Fruit fly (Drosophila melanogaster) whole organism, prepupa: ENCODE results near the gene Mipp2.

Experiments
- CG10669 ChIP-seq: fragments of 200-800 bp; sonication (Bioruptor generic); optimal IDR thresholded peaks from 3 replicates; lab custom pipeline; 2018; ENCODE audit warnings: missing biosample characterization, mild to moderate bottlenecking, missing genetic modification characterization, moderate library complexity
- CG11294 ChIP-seq: fragments of 200-800 bp; sonication (Bioruptor generic); IDR thresholded peaks from 2 replicates; pipeline ENCODE4 v1.3.6; 2022; ENCODE audit warnings: missing biosample characterization, missing genetic modification characterization
- CG11762 ChIP-seq: fragments of 200-800 bp; sonication (Bioruptor generic); optimal IDR thresholded peaks from 3 replicates; lab custom pipeline; 2016; ENCODE audit warnings: missing biosample characterization, missing genetic modification characterization; ENCODE audit not compliant: insufficient read depth
- CG11902 ChIP-seq: fragments of 200-800 bp; sonication (Bioruptor generic); optimal IDR thresholded peaks from 3 replicates; lab custom pipeline; 2016; ENCODE audit warnings: missing biosample characterization, missing genetic modification characterization
- CG15336 ChIP-seq: fragments of 200-800 bp; sonication (Bioruptor generic); IDR thresholded peaks from 2 replicates; pipeline ENCODE4 v1.3.6; 2022; ENCODE audit warnings: missing biosample characterization, missing genetic modification characterization
- CG3032 ChIP-seq: fragments of 200-800 bp; optimal IDR thresholded peaks from 2 replicates; lab custom pipeline; 2019; ENCODE audit warnings: missing biosample characterization, mild to moderate bottlenecking, missing genetic modification characterization, moderate library complexity
- CG31627 ChIP-seq: fragments of 200-800 bp; sonication (Bioruptor generic); optimal IDR thresholded peaks from 3 replicates; lab custom pipeline; 2016; ENCODE audit warnings: missing biosample characterization, missing genetic modification characterization
- CG32006 ChIP-seq: fragments of 200-800 bp; sonication (Bioruptor generic); optimal IDR thresholded peaks from 3 replicates; lab custom pipeline; 2017; ENCODE audit warnings: missing biosample characterization, mild to moderate bottlenecking, missing genetic modification characterization
- CG34406 ChIP-seq: fragments of 200-800 bp; sonication (Bioruptor generic); optimal IDR thresholded peaks from 3 replicates; lab custom pipeline; 2016; ENCODE audit warnings: missing biosample characterization, missing genetic modification characterization
- CG6163 ChIP-seq: fragments of 200-800 bp; sonication (Bioruptor generic); IDR thresholded peaks from 3 replicates; pipeline ENCODE4 v1.3.6; 2022; ENCODE audit warnings: missing biosample characterization, missing genetic modification characterization
- CG6808 ChIP-seq: fragments of 200-800 bp; sonication (Bioruptor generic); optimal IDR thresholded peaks from 3 replicates; lab custom pipeline; 2017; ENCODE audit warnings: missing biosample characterization, missing genetic modification characterization, mild to moderate bottlenecking, moderate library complexity, missing genetic modification reagents
- CG7368 ChIP-seq: fragments of 200-800 bp; sonication (Bioruptor generic); optimal IDR thresholded peaks from 3 replicates; lab custom pipeline; 2016; ENCODE audit warnings: missing biosample characterization, missing genetic modification characterization
- CG8632 ChIP-seq: fragments of 200-800 bp; sonication (Bioruptor generic); optimal IDR thresholded peaks from 3 replicates; lab custom pipeline; 2016; ENCODE audit warnings: missing biosample characterization, missing genetic modification characterization
- Eip75B ChIP-seq: fragments of 200-800 bp; sonication (Bioruptor generic); optimal IDR thresholded peaks from 3 replicates; lab custom pipeline; 2016; ENCODE audit warnings: missing biosample characterization, missing genetic modification characterization
- Eip78C ChIP-seq: fragments of 200-800 bp; sonication (Bioruptor generic); peaks from one replicate; lab custom pipeline; 2016; ENCODE audit warnings: missing biosample characterization, missing genetic modification characterization
- Ets21C ChIP-seq: fragments of 200-800 bp; sonication (Bioruptor generic); optimal IDR thresholded peaks from 3 replicates; lab custom pipeline; 2016; ENCODE audit warnings: missing biosample characterization, missing genetic modification characterization
- Gug ChIP-seq: fragments of 200-800 bp; sonication (Bioruptor generic); IDR thresholded peaks from 2 replicates; pipeline ENCODE4 v1.3.6; 2022; ENCODE audit warnings: missing biosample characterization, missing genetic modification characterization
- Smox ChIP-seq: fragments of 200-800 bp; sonication (Bioruptor generic); optimal IDR thresholded peaks from 3 replicates; lab custom pipeline; 2016; ENCODE audit warnings: missing biosample characterization, missing genetic modification characterization
- esn ChIP-seq: fragments of 200-800 bp; sonication (Bioruptor generic); optimal IDR thresholded peaks from 2 replicates; lab custom pipeline; 2016; ENCODE audit warnings: missing biosample characterization, mild to moderate bottlenecking, missing genetic modification characterization, moderate library complexity
- fd59A ChIP-seq: fragments of 200-800 bp; sonication (Bioruptor generic); optimal IDR thresholded peaks from 2 replicates; lab custom pipeline; 2017; ENCODE audit warnings: missing biosample characterization, mild to moderate bottlenecking, missing genetic modification characterization, missing genetic modification reagents
- fkh ChIP-seq: fragments of 200-800 bp; sonication (Bioruptor generic); optimal IDR thresholded peaks from 3 replicates; lab custom pipeline; 2017; ENCODE audit warnings: missing biosample characterization, mild to moderate bottlenecking, missing genetic modification characterization, moderate library complexity
- net ChIP-seq: fragments of 200-800 bp; sonication (Bioruptor generic); optimal IDR thresholded peaks from 3 replicates; lab custom pipeline; 2016; ENCODE audit warnings: missing biosample characterization, missing genetic modification characterization
- spab ChIP-seq: fragments of 200-800 bp; sonication (Bioruptor generic); optimal IDR thresholded peaks from 2 replicates; lab custom pipeline; 2017; ENCODE audit warnings: missing biosample characterization, mild to moderate bottlenecking, missing genetic modification characterization, missing genetic modification reagents
- svp ChIP-seq: fragments of 200-800 bp; sonication (Bioruptor generic); peaks from one replicate; lab custom pipeline; 2016; ENCODE audit warnings: missing biosample characterization, missing genetic modification characterization
- topi ChIP-seq: fragments of 200-800 bp; sonication (Bioruptor generic); optimal IDR thresholded peaks from 3 replicates; lab custom pipeline; 2016; ENCODE audit warnings: missing biosample characterization, missing genetic modification characterization
- vri ChIP-seq: fragments of 200-800 bp; sonication (Bioruptor generic); optimal IDR thresholded peaks from 3 replicates; lab custom pipeline; 2016; ENCODE audit warnings: missing biosample characterization, mild to moderate bottlenecking, missing genetic modification characterization

The Mipp2 gene

dm6 chrX:6035359-6035758 lies 55.9 kb downstream of the Mipp2 start:
- TF ChIP-seq CG11762 (no peak), esn (no peak), Smox (GFP tag; lab: Kevin White, UChicago) (no peak), Eip78C (GFP tag; lab: Kevin White, UChicago) (peak; percentile 46), fd59A (GFP tag; lab: Kevin White, UChicago) (no peak)
- TF ChIP-seq, all 60 proteins: peak for 1

DNA sequence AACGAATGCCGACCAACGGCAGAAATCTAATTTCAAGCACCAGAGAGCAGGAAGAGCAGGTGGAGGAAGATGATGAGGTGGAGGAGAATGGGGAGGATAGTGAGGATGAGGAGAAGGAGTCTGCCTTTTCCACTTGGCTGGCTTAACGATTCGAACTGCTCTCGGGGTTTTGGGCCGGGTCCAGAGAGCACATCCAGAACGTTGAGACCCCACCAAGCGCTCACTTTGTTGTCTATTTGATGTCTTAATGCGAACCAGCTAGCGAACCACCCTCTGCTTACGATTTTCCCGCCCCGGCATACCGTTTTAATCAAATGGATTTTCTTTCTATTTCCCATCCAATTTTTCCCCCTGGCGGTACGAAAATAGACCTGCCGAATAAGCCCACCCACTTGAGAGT lies 56.5 kb downstream of the Mipp2 start:
- TF ChIP-seq net (GFP tag; lab: Kevin White, UChicago), result no peak
- TF ChIP-seq, all 60 proteins: peak for 0

dm6 chrX:6032826-6033225 lies 58.4 kb downstream of the Mipp2 start:
- TF ChIP-seq CG6808 (GFP tag; lab: Kevin White, UChicago), result no peak
- no peak for TF ChIP-seq CG7368 (GFP tag; lab: Kevin White, UChicago)
- no peak for TF ChIP-seq spab
- no peak for TF ChIP-seq CG8632
- no peak for TF ChIP-seq CG15336 (GFP tag; lab: Robert Waterston, UW)
- TF ChIP-seq CG31627 (GFP tag; lab: Kevin White, UChicago), result no peak
- no peak for TF ChIP-seq svp (GFP tag; lab: Kevin White, UChicago)
- no peak for TF ChIP-seq CG32006
- no peak for TF ChIP-seq CG34406 (GFP tag; lab: Kevin White, UChicago)
- no peak for TF ChIP-seq CG11902 (GFP tag; lab: Kevin White, UChicago)
- TF ChIP-seq topi (GFP tag; lab: Kevin White, UChicago), result no peak
- no peak for TF ChIP-seq vri
- no peak for TF ChIP-seq CG10669 (GFP tag; lab: Kevin White, UChicago)
- TF ChIP-seq Eip75B (GFP tag; lab: Kevin White, UChicago), result no peak
- no peak for TF ChIP-seq Ets21C (GFP tag; lab: Kevin White, UChicago)
- TF ChIP-seq Gug (GFP tag; lab: Robert Waterston, UW), result no peak
- no peak for TF ChIP-seq CG6163
- no peak for TF ChIP-seq fkh (GFP tag; lab: Kevin White, UChicago)
- no peak for TF ChIP-seq CG3032
- TF ChIP-seq CG11294, result no peak
